Worm (Caenorhabditis elegans) whole organism, L3 larva: ENCODE results near the gene F10E9.11.

Experiments
- R02D3.7 ChIP-seq: fragments of 150-350 bp; optimal IDR thresholded peaks from 2 replicates; lab custom pipeline; 2014; ENCODE audit warnings: missing biosample characterization, missing genetic modification characterization
- ama-1 ChIP-seq: fragments of 150-350 bp; optimal IDR thresholded peaks from 2 replicates; lab custom pipeline; 2018
- ceh-16 ChIP-seq: sonication (generic microtip); optimal IDR thresholded peaks from 2 replicates; lab custom pipeline; 2017; ENCODE audit warnings: missing biosample characterization, missing genetic modification characterization
- ceh-82 ChIP-seq: fragments of 150-350 bp; optimal IDR thresholded peaks from 2 replicates; lab custom pipeline; 2014; ENCODE audit warnings: missing biosample characterization, missing genetic modification characterization
- ceh-9 ChIP-seq: sonication (generic microtip); optimal IDR thresholded peaks from 2 replicates; lab custom pipeline; 2018; ENCODE audit warnings: missing biosample characterization, missing genetic modification characterization
- nhr-12 ChIP-seq: fragments of 150-350 bp; optimal IDR thresholded peaks from 2 replicates; lab custom pipeline; 2014; ENCODE audit warnings: missing biosample characterization, missing genetic modification characterization
- nhr-237 ChIP-seq: fragments of 150-350 bp; optimal IDR thresholded peaks from 2 replicates; lab custom pipeline; 2014; ENCODE audit warnings: missing biosample characterization, missing genetic modification characterization
- nhr-28 ChIP-seq: fragments of 150-350 bp; optimal IDR thresholded peaks from 2 replicates; lab custom pipeline; 2014; ENCODE audit warnings: missing biosample characterization, missing genetic modification characterization
- pqm-1 ChIP-seq: fragments of 150-350 bp; optimal IDR thresholded peaks from 2 replicates; lab custom pipeline; 2017; ENCODE audit warnings: missing biosample characterization, missing genetic modification characterization, inconsistent platforms
- sea-2 ChIP-seq: fragments of 150-350 bp; sonication (generic microtip); optimal IDR thresholded peaks from 4 replicates; lab custom pipeline; 2014; ENCODE audit warnings: missing biosample characterization, missing genetic modification reagents, missing genetic modification characterization
- ztf-11 ChIP-seq: fragments of 150-350 bp; optimal IDR thresholded peaks from 2 replicates; lab custom pipeline; 2014; ENCODE audit warnings: missing biosample characterization, missing genetic modification characterization

- TF ChIP-seq nhr-28 (tag; lab: Kevin White, UChicago) (no peak), ceh-9 (tag; lab: Kevin White, UChicago) (no peak), sea-2 (GFP tag; lab: Kevin White, UChicago) (no peak), nhr-237 (tag; lab: Kevin White, UChicago) (no peak), R02D3.7 (tag; lab: Kevin White, UChicago) (no peak), ceh-16 (tag; lab: Kevin White, UChicago) (no peak), nhr-12 (no peak), ztf-11 (tag; lab: Kevin White, UChicago) (no peak), ceh-82 (tag; lab: Kevin White, UChicago) (no peak), ama-1 (lab: Kevin White, UChicago) (no peak), pqm-1 (no peak)
Observed at ce11 chrIII:8355462-8355815, 36.4 kb upstream of the F10E9.11 start.
